Fruit fly (Drosophila melanogaster) whole organism, embryonic: ENCODE data around the gene CG6005.
A peak's percentile ranks its signal among the peaks of the same experiment; 100 is the strongest.

Source experiments
- Atf3 ChIP-seq: fragments of 200-800 bp; sonication (Bioruptor generic); optimal IDR thresholded peaks from 3 replicates; lab custom pipeline; 2016; ENCODE audit warnings: missing biosample characterization, missing genetic modification characterization
- Awh ChIP-seq: fragments of 200-800 bp; sonication (Bioruptor generic); IDR thresholded peaks from 2 replicates; pipeline ENCODE4, ENCODE4 v1.3.6; 2022; ENCODE audit warnings: missing biosample characterization, missing genetic modification characterization
- CG12104 ChIP-seq: fragments of 200-800 bp; sonication (Bioruptor generic); optimal IDR thresholded peaks from 3 replicates; lab custom pipeline; 2016; ENCODE audit warnings: missing biosample characterization, missing genetic modification characterization
- CG12769 ChIP-seq: fragments of 200-800 bp; sonication (Bioruptor generic); optimal IDR thresholded peaks from 2 replicates; lab custom pipeline; 2019; ENCODE audit warnings: missing biosample characterization, mild to moderate bottlenecking, missing genetic modification characterization, moderate library complexity
- CG14860 ChIP-seq: fragments of 200-800 bp; sonication (Bioruptor generic); IDR thresholded peaks from 3 replicates; pipeline ENCODE4 v1.3.6; 2022; ENCODE audit warnings: missing biosample characterization, missing genetic modification characterization; ENCODE audit not compliant: partially characterized antibody
- CG15696 ChIP-seq: fragments of 200-800 bp; sonication (Bioruptor generic); optimal IDR thresholded peaks from 2 replicates; lab custom pipeline; 2019; ENCODE audit warnings: missing biosample characterization, mild to moderate bottlenecking, missing genetic modification characterization, moderate library complexity
- CG1603 ChIP-seq: fragments of 200-800 bp; sonication (Bioruptor generic); optimal IDR thresholded peaks from 2 replicates; lab custom pipeline; 2019; ENCODE audit warnings: missing biosample characterization, mild to moderate bottlenecking, missing genetic modification characterization, moderate library complexity
- CG18476 ChIP-seq: fragments of 200-800 bp; sonication (Bioruptor generic); optimal IDR thresholded peaks from 2 replicates; lab custom pipeline; 2016; ENCODE audit warnings: missing biosample characterization, mild to moderate bottlenecking, missing genetic modification characterization
- CG2712 ChIP-seq: fragments of 200-800 bp; optimal IDR thresholded peaks from 3 replicates; lab custom pipeline; 2019; ENCODE audit warnings: missing biosample characterization, mild to moderate bottlenecking, missing genetic modification characterization, moderate library complexity
- CG4707 ChIP-seq: fragments of 200-800 bp; sonication (Bioruptor generic); optimal IDR thresholded peaks from 2 replicates; lab custom pipeline; 2018; ENCODE audit warnings: missing biosample characterization, mild to moderate bottlenecking, missing genetic modification characterization, moderate library complexity
- CG6654 ChIP-seq: fragments of 200-800 bp; sonication (Bioruptor generic); optimal IDR thresholded peaks from 2 replicates; lab custom pipeline; 2017; ENCODE audit warnings: missing biosample characterization, mild to moderate bottlenecking, missing genetic modification characterization
- CG8924 ChIP-seq: fragments of 200-800 bp; optimal IDR thresholded peaks from 3 replicates; lab custom pipeline; 2019; ENCODE audit warnings: missing biosample characterization, mild to moderate bottlenecking, missing genetic modification characterization, moderate library complexity
- CG8944 ChIP-seq: fragments of 200-800 bp; sonication (Bioruptor generic); optimal IDR thresholded peaks from 3 replicates; lab custom pipeline; 2016; ENCODE audit warnings: missing biosample characterization, missing genetic modification characterization
- CG9876 ChIP-seq: fragments of 200-800 bp; sonication (Bioruptor generic); optimal IDR thresholded peaks from 2 replicates; lab custom pipeline; 2016; ENCODE audit warnings: missing biosample characterization, missing genetic modification characterization
- Dad ChIP-seq: fragments of 200-800 bp; sonication (Bioruptor generic); optimal IDR thresholded peaks from 3 replicates; lab custom pipeline; 2016; ENCODE audit warnings: missing biosample characterization, missing genetic modification characterization
- Dfd ChIP-seq, 2 experiments: fragments of >200 bp; optimal IDR thresholded peaks; 2 replicates each; lab custom pipeline; 2017; ENCODE audit warnings: missing biosample characterization in 2 of 2, missing genetic modification characterization in 2 of 2
- HLHmδ ChIP-seq: fragments of 200-800 bp; sonication (Bioruptor generic); optimal IDR thresholded peaks from 2 replicates; lab custom pipeline; 2018; ENCODE audit warnings: missing biosample characterization, mild to moderate bottlenecking, missing genetic modification characterization, moderate library complexity
- Hr78 ChIP-seq, 2 experiments: fragments of 200-800 bp in 1 of 2; fragments of >200 bp in 1 of 2; sonication (Bioruptor generic) in 1 of 2; optimal IDR thresholded peaks; 2 replicates each; lab custom pipeline; 2017 to 2019; ENCODE audit warnings: missing biosample characterization in 2 of 2, missing genetic modification characterization in 2 of 2, mild to moderate bottlenecking in 1 of 2, moderate library complexity in 1 of 2
- Hsf ChIP-seq: fragments of 200-800 bp; sonication (Bioruptor generic); optimal IDR thresholded peaks from 3 replicates; lab custom pipeline; 2016; ENCODE audit warnings: missing biosample characterization, missing genetic modification characterization
- MTF-1 ChIP-seq: fragments of 200-800 bp; sonication (Bioruptor generic); optimal IDR thresholded peaks from 2 replicates; lab custom pipeline; 2018; ENCODE audit warnings: missing biosample characterization, mild to moderate bottlenecking, missing genetic modification characterization, borderline replicate concordance
- Ravus ChIP-seq: fragments of 200-800 bp; sonication (Bioruptor generic); IDR thresholded peaks from 2 replicates; pipeline ENCODE4 v1.3.6; 2022; ENCODE audit warnings: missing biosample characterization, missing genetic modification characterization
- Rx ChIP-seq: fragments of 200-800 bp; sonication (Bioruptor generic); IDR thresholded peaks from 2 replicates; pipeline ENCODE4 v1.3.6; 2022; ENCODE audit warnings: missing biosample characterization, missing genetic modification characterization
- Sox102F ChIP-seq: fragments of 200-800 bp; sonication (Bioruptor generic); optimal IDR thresholded peaks from 2 replicates; lab custom pipeline; 2018; ENCODE audit warnings: missing biosample characterization, mild to moderate bottlenecking, missing genetic modification characterization, moderate library complexity
- ab ChIP-seq: fragments of 200-800 bp; sonication (Bioruptor generic); optimal IDR thresholded peaks from 2 replicates; lab custom pipeline; 2016; ENCODE audit warnings: missing biosample characterization, missing genetic modification characterization
- bab2 ChIP-seq: fragments of 200-800 bp; sonication (Bioruptor generic); optimal IDR thresholded peaks from 2 replicates; lab custom pipeline; 2016; ENCODE audit warnings: missing biosample characterization, missing genetic modification characterization
- bigmax ChIP-seq: fragments of 200-800 bp; sonication (Bioruptor generic); optimal IDR thresholded peaks from 2 replicates; lab custom pipeline; 2018; ENCODE audit warnings: missing biosample characterization, mild to moderate bottlenecking, missing genetic modification characterization
- bsh ChIP-seq, 2 experiments: fragments of 200-800 bp; sonication (Bioruptor generic); optimal IDR thresholded peaks; 2 replicates each; lab custom pipeline; 2017 to 2018; ENCODE audit warnings: mild to moderate bottlenecking in 2 of 2, missing biosample characterization in 2 of 2, missing genetic modification characterization in 2 of 2, moderate library complexity in 1 of 2
- cad ChIP-seq: fragments of >200 bp; optimal IDR thresholded peaks from 2 replicates; lab custom pipeline; 2017; ENCODE audit warnings: missing biosample characterization, missing genetic modification characterization
- chinmo ChIP-seq: fragments of 200-800 bp; sonication (Bioruptor generic); IDR thresholded peaks from 4 replicates; pipeline ENCODE4 v1.3.6; 2022; ENCODE audit warnings: missing biosample characterization, missing genetic modification characterization; ENCODE audit not compliant: partially characterized antibody
- ci ChIP-seq: fragments of 200-800 bp; sonication (Bioruptor generic); IDR thresholded peaks from 3 replicates; pipeline ENCODE4 v1.3.6; 2022; ENCODE audit warnings: missing biosample characterization, missing genetic modification characterization
- crc ChIP-seq: fragments of 200-800 bp; sonication (Bioruptor generic); optimal IDR thresholded peaks from 2 replicates; lab custom pipeline; 2016; ENCODE audit warnings: missing biosample characterization, missing genetic modification characterization
- crp ChIP-seq, 2 experiments: fragments of 200-800 bp; sonication (Bioruptor generic); optimal IDR thresholded peaks; 2 replicates in 1 of 2; 3 replicates in 1 of 2; lab custom pipeline; 2017; ENCODE audit warnings: missing biosample characterization in 2 of 2, missing genetic modification characterization in 2 of 2, mild to moderate bottlenecking in 1 of 2, moderate library complexity in 1 of 2
- emc ChIP-seq: fragments of 200-800 bp; sonication (Bioruptor generic); optimal IDR thresholded peaks from 2 replicates; lab custom pipeline; 2016; ENCODE audit warnings: missing biosample characterization, missing genetic modification characterization
- grn ChIP-seq: fragments of 200-800 bp; sonication (Bioruptor generic); optimal IDR thresholded peaks from 3 replicates; lab custom pipeline; 2017; ENCODE audit warnings: missing biosample characterization, missing genetic modification characterization
- gro ChIP-seq: fragments of 200-800 bp; sonication (Bioruptor generic); optimal IDR thresholded peaks from 2 replicates; lab custom pipeline; 2016; ENCODE audit warnings: missing biosample characterization, missing genetic modification characterization
- klu ChIP-seq: fragments of 200-800 bp; sonication (Bioruptor generic); IDR thresholded peaks from 2 replicates; pipeline ENCODE4 v1.3.6; 2022; ENCODE audit warnings: missing biosample characterization, missing genetic modification characterization
- nerfin-2 ChIP-seq: fragments of 200-800 bp; sonication (Bioruptor generic); IDR thresholded peaks from 2 replicates; pipeline ENCODE4 v1.3.6; 2022; ENCODE audit warnings: missing biosample characterization, missing genetic modification characterization; ENCODE audit not compliant: partially characterized antibody
- p53 ChIP-seq: fragments of 200-800 bp; sonication (Bioruptor generic); optimal IDR thresholded peaks from 2 replicates; lab custom pipeline; 2016; ENCODE audit warnings: missing biosample characterization, missing genetic modification characterization
- pan ChIP-seq, 4 experiments: fragments of >200 bp in 3 of 4; fragments of 200-800 bp in 1 of 4; sonication (Bioruptor generic) in 1 of 4; optimal IDR thresholded peaks in 3 of 4; IDR thresholded peaks in 1 of 4; 2 replicates each; pipeline versions ENCODE4 v1.3.6 to Lab custom; 2017 to 2022; ENCODE audit warnings: missing biosample characterization in 2 of 4, missing genetic modification characterization in 2 of 4, mixed read lengths in 1 of 4
- pzg ChIP-seq: fragments of 200-800 bp; sonication (Bioruptor generic); optimal IDR thresholded peaks from 3 replicates; lab custom pipeline; 2018; ENCODE audit warnings: missing biosample characterization, mild to moderate bottlenecking, missing genetic modification characterization, moderate library complexity
- sc ChIP-seq, 3 experiments: fragments of >200 bp in 2 of 3; fragments of 200-800 bp in 1 of 3; sonication (Bioruptor generic) in 1 of 3; optimal IDR thresholded peaks; 2 replicates in 2 of 3; 3 replicates in 1 of 3; lab custom pipeline; 2017; ENCODE audit warnings: mild to moderate bottlenecking in 1 of 3, missing biosample characterization in 1 of 3, missing genetic modification characterization in 1 of 3, missing genetic modification reagents in 1 of 3
- sens ChIP-seq: fragments of 200-800 bp; sonication (Bioruptor generic); peaks from one replicate; lab custom pipeline; 2016; ENCODE audit warnings: missing biosample characterization, missing genetic modification characterization
- tin ChIP-seq: fragments of 200-800 bp; sonication (Bioruptor generic); optimal IDR thresholded peaks from 3 replicates; lab custom pipeline; 2016; ENCODE audit warnings: missing biosample characterization, missing genetic modification characterization
- trh ChIP-seq: fragments of 200-800 bp; sonication (Bioruptor generic); optimal IDR thresholded peaks from 2 replicates; lab custom pipeline; 2016; ENCODE audit warnings: missing biosample characterization, missing genetic modification characterization
- usp ChIP-seq: fragments of >200 bp; optimal IDR thresholded peaks from 2 replicates; lab custom pipeline; 2017; ENCODE audit warnings: missing biosample characterization, missing genetic modification characterization
- vnd ChIP-seq: fragments of 200-800 bp; sonication (Bioruptor generic); IDR thresholded peaks from 3 replicates; pipeline ENCODE4 v1.3.6; 2022; ENCODE audit warnings: missing biosample characterization, missing genetic modification characterization; ENCODE audit not compliant: partially characterized antibody
- z ChIP-seq: fragments of 200-800 bp; sonication (Bioruptor generic); IDR thresholded peaks from 3 replicates; pipeline ENCODE4 v1.3.6; 2022; ENCODE audit warnings: missing biosample characterization, missing genetic modification characterization

The CG6005 gene

dm6 chr3R:18995556-18996272, 28.1 kb downstream of the CG6005 start (continued):
- TF ChIP-seq trh (peak; percentile 46), Hr78 (GFP tag; optimal IDR thresholded peaks at IDR 0.05; lab: Kevin White, UChicago) (peak in 1 of 2 experiments; percentile 60), CG8944 (peak; percentile 53), usp (GFP tag; lab: Kevin White, UChicago) (no peak), klu (GFP tag; lab: Robert Waterston, UW) (0 out of 2 replicates have a peak, but pooled peaks have one; percentile 38), nerfin-2 (GFP tag; lab: Robert Waterston, UW) (no peak), CG12769 (tag; lab: Kevin White, UChicago) (peak; percentile 19), ci (GFP tag; lab: Robert Waterston, UW) (peak; percentile 90), vnd (no peak), Rx (GFP tag; lab: Robert Waterston, UW) (peak; percentile 77), CG6654 (GFP tag; lab: Kevin White, UChicago) (peak; percentile 65), CG2712 (peak; percentile 87), Atf3 (GFP tag; lab: Kevin White, UChicago) (peak; percentile 40), CG15696 (tag; lab: Kevin White, UChicago) (peak; percentile 40), pzg (GFP tag; lab: Kevin White, UChicago) (no peak), tin (GFP tag; lab: Kevin White, UChicago) (peak; percentile 84), cad (GFP tag; lab: Kevin White, UChicago) (no peak), crc (GFP tag; lab: Kevin White, UChicago) (peak; percentile 35), p53 (GFP tag; lab: Kevin White, UChicago) (no peak), grn (no peak), crp (GFP tag; optimal IDR thresholded peaks at IDR 0.05; lab: Kevin White, UChicago) (peak in 1 of 2 experiments; percentile 41), Dad (GFP tag; lab: Kevin White, UChicago) (peak; percentile 45), CG4707 (peak; percentile 73), gro (GFP tag; lab: Kevin White, UChicago) (no peak), CG9876 (GFP tag; lab: Kevin White, UChicago) (peak; percentile 0), Dfd (GFP tag; optimal IDR thresholded peaks at IDR 0.05; lab: Kevin White, UChicago) (no peak), emc (GFP tag; lab: Kevin White, UChicago) (no peak), bab2 (GFP tag; lab: Kevin White, UChicago) (peak; percentile 68), MTF-1 (GFP tag; lab: Kevin White, UChicago) (peak; percentile 25), chinmo (GFP tag; lab: Robert Waterston, UW) (no peak), bsh (GFP tag; optimal IDR thresholded peaks at IDR 0.05; lab: Kevin White, UChicago) (peak; percentile 65 to 92), CG12104 (GFP tag; lab: Kevin White, UChicago) (peak; percentile 16), sens (GFP tag; lab: Kevin White, UChicago) (peak; percentile 96), CG8924 (tag; lab: Kevin White, UChicago) (peak; percentile 83), z (GFP tag; lab: Robert Waterston, UW) (0 out of 3 replicates have a peak, but pooled peaks have one; percentile 58), CG1603 (tag; lab: Kevin White, UChicago) (peak; percentile 87), bigmax (GFP tag; lab: Kevin White, UChicago) (no peak), Hsf (GFP tag; lab: Kevin White, UChicago) (peak; percentile 70), CG18476 (peak; percentile 72), sc (optimal IDR thresholded peaks at IDR 0.05; lab: Kevin White, UChicago) (no peak), sc (GFP tag; optimal IDR thresholded peaks at IDR 0.05; lab: Kevin White, UChicago) (peak; percentile 73), HLHmδ (GFP tag; lab: Kevin White, UChicago) (no peak), CG14860 (GFP tag; lab: Robert Waterston, UW) (no peak), Ravus (GFP tag; lab: Robert Waterston, UW) (peak; percentile 49), Awh (GFP tag; lab: Robert Waterston, UW) (peak; percentile 68), ab (no peak), pan (optimal IDR thresholded peaks at IDR 0.05; lab: Kevin White, UChicago) (no peak), pan (GFP tag; optimal IDR thresholded peaks at IDR 0.05 in 1 of 2, IDR thresholded peaks at IDR 0.05 in 1 of 2) (peak in 1 of 2 experiments; percentile 82), Sox102F (GFP tag; lab: Kevin White, UChicago) (peak; percentile 94)
